Worm (Caenorhabditis elegans) whole organism, late embryonic: Measurements from ENCODE around the gene pqm-1.

ENCODE experiments used
- ama-1 ChIP-seq: fragments of 150-350 bp; optimal IDR thresholded peaks from 2 replicates; lab custom pipeline; 2014
- eyg-1 ChIP-seq: sonication (generic microtip); optimal IDR thresholded peaks from 2 replicates; lab custom pipeline; 2016; ENCODE audit warnings: missing genotype, missing genetic modification characterization, missing compliant biosample characterization
- fkh-6 ChIP-seq: sonication (generic microtip); optimal IDR thresholded peaks from 2 replicates; lab custom pipeline; 2016; ENCODE audit warnings: missing genetic modification characterization, missing compliant biosample characterization
- nhr-11 ChIP-seq: fragments of 150-350 bp; optimal IDR thresholded peaks from 2 replicates; lab custom pipeline; 2014; ENCODE audit warnings: missing biosample characterization, missing genetic modification characterization
- unc-3 ChIP-seq, 2 experiments: fragments of 200-800 bp in 1 of 2; sonication (Bioruptor generic) in 1 of 2; sonication (generic microtip) in 1 of 2; conservative IDR thresholded peaks in 1 of 2; optimal IDR thresholded peaks in 1 of 2; 2 replicates each; pipeline versions ENCODE4 v1.3.6 to Lab custom; 2016 to 2022; ENCODE audit warnings: missing compliant biosample characterization in 2 of 2, missing genetic modification characterization in 2 of 2, missing genetic modification reagents in 1 of 2
- unc-55 ChIP-seq: sonication (generic microtip); optimal IDR thresholded peaks from 2 replicates; lab custom pipeline; 2017; ENCODE audit warnings: missing biosample characterization, missing genetic modification reagents, missing genetic modification characterization

DNA sequence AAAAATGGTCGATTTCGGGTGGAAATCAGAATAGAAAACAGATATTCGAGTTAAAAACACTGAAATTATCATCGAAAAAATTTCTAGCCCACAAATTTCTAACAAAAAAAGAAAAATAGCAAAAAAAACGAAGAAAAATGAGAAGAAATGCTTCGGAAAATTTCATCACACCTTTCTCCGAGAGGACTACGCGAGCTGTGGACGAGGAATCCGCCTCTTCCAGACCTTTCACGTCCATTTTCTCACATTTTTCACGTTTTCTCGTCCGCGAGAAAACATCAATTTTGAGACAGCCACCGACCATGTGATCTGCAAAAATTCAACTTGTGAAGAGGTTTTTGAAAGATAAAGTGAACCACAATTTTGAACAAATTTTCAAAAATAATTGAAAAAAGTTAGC lies 24.0 kb upstream of the pqm-1 start:
- no peak for TF ChIP-seq unc-3 (GFP tag; conservative IDR thresholded peaks at IDR 0.05; lab: Robert Waterston, UW)
- TF ChIP-seq unc-3 (tag; optimal IDR thresholded peaks at IDR 0.05; lab: Kevin White, UChicago) = no peak
- no peak for TF ChIP-seq unc-55 (GFP tag; lab: Kevin White, UChicago)
- TF ChIP-seq ama-1 (lab: Kevin White, UChicago) = no peak
- TF ChIP-seq fkh-6 = no peak
- no peak for TF ChIP-seq eyg-1 (tag; lab: Kevin White, UChicago)
- TF ChIP-seq nhr-11 = no peak
